Fruit fly (Drosophila melanogaster): ENCODE results near the gene chm.

- TF ChIP-seq CG32006 (GFP tag; optimal IDR thresholded peaks at IDR 0.05), result no peak
- peak; percentile 35 for TF ChIP-seq Sox14 (GFP tag; optimal IDR thresholded peaks at IDR 0.05)
- TF ChIP-seq Met (GFP tag; optimal IDR thresholded peaks at IDR 0.05), result no peak
- no peak for TF ChIP-seq OdsH (GFP tag; optimal IDR thresholded peaks at IDR 0.05)
- no peak for TF ChIP-seq dac (GFP tag; optimal IDR thresholded peaks at IDR 0.05)
- no peak for TF ChIP-seq spab (GFP tag; optimal IDR thresholded peaks at IDR 0.05)
- no peak for TF ChIP-seq CG6854 (GFP tag; optimal IDR thresholded peaks at IDR 0.05)
- no peak for TF ChIP-seq CG4318 (GFP tag; optimal IDR thresholded peaks at IDR 0.05)
- no peak for TF ChIP-seq CG16779 (tag; optimal IDR thresholded peaks at IDR 0.05)
- no peak for TF ChIP-seq fd85E (GFP tag; optimal IDR thresholded peaks at IDR 0.05)
- no peak for TF ChIP-seq CG6808 (GFP tag; optimal IDR thresholded peaks at IDR 0.05)
- no peak for TF ChIP-seq CG7368 (GFP tag; optimal IDR thresholded peaks at IDR 0.05)
These were observed 24.2 kb upstream of the chm start, which contains the start of the genes CG5149 and gudu for dm6 chr2L:7387813-7388558.
